Worm (Caenorhabditis elegans) whole organism, late embryonic: Measurements from ENCODE around the gene gld-3.

Experiments used
- ama-1 ChIP-seq: fragments of 150-350 bp; optimal IDR thresholded peaks from 2 replicates; lab custom pipeline; 2014
- ceh-24 ChIP-seq: sonication (generic microtip); optimal IDR thresholded peaks from 2 replicates; lab custom pipeline; 2016; ENCODE audit warnings: mild to moderate bottlenecking, missing genetic modification characterization, missing compliant biosample characterization
- ceh-34 ChIP-seq: sonication (generic microtip); optimal IDR thresholded peaks from 2 replicates; lab custom pipeline; 2016; ENCODE audit warnings: mild to moderate bottlenecking, missing genetic modification characterization, missing compliant biosample characterization
- nfya-1 ChIP-seq: sonication (generic microtip); optimal IDR thresholded peaks from 2 replicates; lab custom pipeline; 2017; ENCODE audit warnings: missing genetic modification characterization, mild to moderate bottlenecking, missing compliant biosample characterization, antibody characterized with exemption, moderate library complexity
- odd-2 ChIP-seq: sonication (generic microtip); optimal IDR thresholded peaks from 2 replicates; lab custom pipeline; 2017; ENCODE audit warnings: antibody characterized with exemption, mild to moderate bottlenecking, missing genetic modification characterization, missing compliant biosample characterization
- ref-2 ChIP-seq: sonication (generic microtip); optimal IDR thresholded peaks from 2 replicates; lab custom pipeline; 2016; ENCODE audit warnings: missing genetic modification characterization, missing compliant biosample characterization
- rnt-1 ChIP-seq: sonication (generic microtip); optimal IDR thresholded peaks from 2 replicates; lab custom pipeline; 2016; ENCODE audit warnings: missing genetic modification characterization, missing compliant biosample characterization
- sox-2 ChIP-seq: fragments of 200-800 bp; sonication (Bioruptor generic); IDR thresholded peaks from 2 replicates; pipeline ENCODE4 v1.3.6; 2022; ENCODE audit warnings: missing genetic modification reagents, missing genetic modification characterization, missing compliant biosample characterization
- tbx-2 ChIP-seq: sonication (generic microtip); optimal IDR thresholded peaks from 2 replicates; lab custom pipeline; 2016; ENCODE audit warnings: missing genetic modification characterization, missing compliant biosample characterization
- ttx-3 ChIP-seq: sonication (generic microtip); optimal IDR thresholded peaks from 2 replicates; lab custom pipeline; 2016; ENCODE audit warnings: missing genetic modification reagents, missing genetic modification characterization, missing compliant biosample characterization
- unc-3 ChIP-seq, 2 experiments: fragments of 200-800 bp in 1 of 2; sonication (Bioruptor generic) in 1 of 2; sonication (generic microtip) in 1 of 2; conservative IDR thresholded peaks in 1 of 2; optimal IDR thresholded peaks in 1 of 2; 2 replicates each; pipeline versions ENCODE4 v1.3.6 to Lab custom; 2016 to 2022; ENCODE audit warnings: missing compliant biosample characterization in 2 of 2, missing genetic modification characterization in 2 of 2, missing genetic modification reagents in 1 of 2
- unc-42 ChIP-seq: sonication (generic microtip); optimal IDR thresholded peaks from 2 replicates; lab custom pipeline; 2016; ENCODE audit warnings: missing genotype, missing genetic modification characterization, missing compliant biosample characterization
- unc-55 ChIP-seq: sonication (generic microtip); optimal IDR thresholded peaks from 2 replicates; lab custom pipeline; 2017; ENCODE audit warnings: missing biosample characterization, missing genetic modification reagents, missing genetic modification characterization
- unc-86 ChIP-seq: sonication (generic microtip); optimal IDR thresholded peaks from 2 replicates; lab custom pipeline; 2016; ENCODE audit warnings: missing genetic modification characterization, missing compliant biosample characterization

ce11 chrII:7090852-7091251, 41.6 kb upstream of the gld-3 start:
- no peak for TF ChIP-seq ama-1 (lab: Kevin White, UChicago)
- no peak for TF ChIP-seq ref-2
- no peak for TF ChIP-seq ttx-3
- no peak for TF ChIP-seq unc-3 (GFP tag; conservative IDR thresholded peaks at IDR 0.05; lab: Robert Waterston, UW)
- no peak for TF ChIP-seq unc-3 (tag; optimal IDR thresholded peaks at IDR 0.05; lab: Kevin White, UChicago)
- TF ChIP-seq sox-2: no peak
- TF ChIP-seq unc-86 (tag; lab: Kevin White, UChicago): no peak
- no peak for TF ChIP-seq odd-2 (tag; lab: Kevin White, UChicago)
- TF ChIP-seq nfya-1 (tag; lab: Kevin White, UChicago): no peak
- no peak for TF ChIP-seq ceh-34 (tag; lab: Kevin White, UChicago)
- no peak for TF ChIP-seq ceh-24
- no peak for TF ChIP-seq rnt-1 (tag; lab: Kevin White, UChicago)
- TF ChIP-seq unc-55 (GFP tag; lab: Kevin White, UChicago): no peak
- no peak for TF ChIP-seq unc-42 (tag; lab: Kevin White, UChicago)
- no peak for TF ChIP-seq tbx-2 (tag; lab: Kevin White, UChicago)
